Worm (Caenorhabditis elegans): ENCODE data around the gene srab-2.

ce11 chrV:5131380-5131779 lies 26.5 kb upstream of the srab-2 start:
- no peak for TF ChIP-seq nfya-1 (tag; optimal IDR thresholded peaks at IDR 0.05; ENCODE audit: insufficient read depth)
- no peak for TF ChIP-seq tbx-2 (tag; optimal IDR thresholded peaks at IDR 0.05)

Data from whole organism, L3 larva.